Worm (Caenorhabditis elegans): Measurements from ENCODE around the gene lido-9.

lido-9 gene

ce11 chrII:2973940-2974402 lies 26.6 kb upstream of the lido-9 start (continued):
- peak; percentile 31 for TF ChIP-seq pqm-1 (tag; optimal IDR thresholded peaks at IDR 0.05)
- peak; percentile 96 for TF ChIP-seq hmg-1.1 (GFP tag; IDR thresholded peaks at IDR 0.05)
- TF ChIP-seq duxl-1 (tag; optimal IDR thresholded peaks at IDR 0.05; ENCODE audit: poor library complexity), result peak; percentile 92
- TF ChIP-seq zfp-2 (tag; optimal IDR thresholded peaks at IDR 0.05), result no peak

ce11 chrII:2975561-2976230 lies 24.9 kb upstream of the lido-9 start:
- TF ChIP-seq mdl-1 (tag; optimal IDR thresholded peaks at IDR 0.05) (peak in 1 of 2 experiments; percentile 12), dve-1 (tag; optimal IDR thresholded peaks at IDR 0.05; ENCODE audit: insufficient read depth) (peak; percentile 84), lin-15B (tag; optimal IDR thresholded peaks at IDR 0.05) (no peak), nhr-28 (tag; optimal IDR thresholded peaks at IDR 0.05) (peak; percentile 70), mxl-2 (GFP tag; conservative IDR thresholded peaks at IDR 0.05) (no peak), nhr-42 (GFP tag; IDR thresholded peaks at IDR 0.05) (no peak), dpl-1 (GFP tag; optimal IDR thresholded peaks at IDR 0.05) (peak; percentile 3), F26F4.8 (GFP tag; conservative IDR thresholded peaks at IDR 0.05) (no peak), T20F7.1 (GFP tag; optimal IDR thresholded peaks at IDR 0.05) (peak; percentile 14), lin-38 (GFP tag; IDR thresholded peaks at IDR 0.05) (no peak), arid-1 (GFP tag; conservative IDR thresholded peaks at IDR 0.05) (no peak), snpc-4 (tag; optimal IDR thresholded peaks at IDR 0.05) (no peak), tra-1 (GFP tag; IDR thresholded peaks at IDR 0.05) (no peak), hlh-30 (tag; optimal IDR thresholded peaks at IDR 0.05; ENCODE audit: insufficient read depth) (peak; percentile 18), lin-13 (GFP tag; optimal IDR thresholded peaks at IDR 0.05) (peak; percentile 2), Y5F2A.4 (GFP tag; optimal IDR thresholded peaks at IDR 0.05) (no peak), nhr-77 (tag; optimal IDR thresholded peaks at IDR 0.05) (peak; percentile 65), mep-1 (tag; optimal IDR thresholded peaks at IDR 0.05) (peak; percentile 37), fos-1 (tag; optimal IDR thresholded peaks at IDR 0.05) (no peak), pha-4 (GFP tag; IDR thresholded peaks at IDR 0.05) (no peak), pha-4 (tag; optimal IDR thresholded peaks at IDR 0.05) (no peak), mes-2 (tag; optimal IDR thresholded peaks at IDR 0.05; ENCODE audit: poor library complexity, severe bottlenecking) (peak; percentile 26), Y105C5A.15 (GFP tag; IDR thresholded peaks at IDR 0.05) (no peak), ceh-28 (tag; optimal IDR thresholded peaks at IDR 0.05) (no peak), hlh-11 (tag; optimal IDR thresholded peaks at IDR 0.05) (peak; percentile 77), nhr-237 (tag; optimal IDR thresholded peaks at IDR 0.05) (no peak), lsy-2 (tag; optimal IDR thresholded peaks at IDR 0.05) (peak in 1 of 2 experiments; percentile 4), ceh-44 (GFP tag; IDR thresholded peaks at IDR 0.05) (no peak), aha-1 (tag) (peak; percentile 38), lin-1 (GFP tag; IDR thresholded peaks at IDR 0.05) (0 out of 2 replicates have a peak, but pooled peaks have one; percentile 38), daf-16 (GFP tag; optimal IDR thresholded peaks at IDR 0.05) (no peak), daf-16 (tag; optimal IDR thresholded peaks at IDR 0.05) (peak; percentile 84), mxl-3 (GFP tag; optimal IDR thresholded peaks at IDR 0.05) (peak; percentile 2), ama-1 (optimal IDR thresholded peaks at IDR 0.05) (no peak), pqm-1 (tag; optimal IDR thresholded peaks at IDR 0.05) (peak; percentile 89), nhr-11 (tag; optimal IDR thresholded peaks at IDR 0.05) (no peak), F44E2.7 (GFP tag; IDR thresholded peaks at IDR 0.05) (no peak), php-3 (GFP tag; IDR thresholded peaks at IDR 0.05) (peak; percentile 39; the same call in 1 of the 2 replicates), dmd-6 (GFP tag; IDR thresholded peaks at IDR 0.05) (peak; percentile 89), F10B5.3 (tag; optimal IDR thresholded peaks at IDR 0.05) (no peak)
